Worm (Caenorhabditis elegans): ENCODE data around the gene cdr-7.

cdr-7 gene

ce11 chrV:12443754-12444153 lies 31.8 kb upstream of the cdr-7 start, which contains the start of gene pals-39:
Gene pals-39 (minus strand): TSS chrV:12443854.
- no peak for TF ChIP-seq mls-2 (tag; optimal IDR thresholded peaks at IDR 0.05)
- no peak for TF ChIP-seq unc-120 (tag; optimal IDR thresholded peaks at IDR 0.05; ENCODE audit: poor library complexity, severe bottlenecking)
- no peak for TF ChIP-seq mab-5 (tag; optimal IDR thresholded peaks at IDR 0.05)
- no peak for TF ChIP-seq tbx-8 (GFP tag; optimal IDR thresholded peaks at IDR 0.05)
- TF ChIP-seq pha-4 (tag; optimal IDR thresholded peaks at IDR 0.05), result no peak
- no peak for TF ChIP-seq sptf-1 (tag; optimal IDR thresholded peaks at IDR 0.05)
- no peak for TF ChIP-seq snpc-4 (tag; optimal IDR thresholded peaks at IDR 0.05)
- TF ChIP-seq sem-2 (GFP tag; optimal IDR thresholded peaks at IDR 0.05), result no peak

ce11 chrV:12441420-12441819 lies 29.5 kb upstream of the cdr-7 start, which contains the start of gene pals-37:
Gene pals-37 (minus strand): TSS chrV:12441520.
- TF ChIP-seq lin-32 (GFP tag; optimal IDR thresholded peaks at IDR 0.05) (no peak), snpc-4 (tag; optimal IDR thresholded peaks at IDR 0.05) (no peak), nhr-237 (tag; optimal IDR thresholded peaks at IDR 0.05) (no peak), sptf-1 (tag; optimal IDR thresholded peaks at IDR 0.05) (no peak), zip-8 (tag; optimal IDR thresholded peaks at IDR 0.05) (no peak), mep-1 (tag; optimal IDR thresholded peaks at IDR 0.05) (no peak), pha-4 (tag; optimal IDR thresholded peaks at IDR 0.05) (no peak), ztf-11 (tag; optimal IDR thresholded peaks at IDR 0.05) (no peak), unc-62 (GFP tag; optimal IDR thresholded peaks at IDR 0.05) (no peak), nhr-2 (tag; optimal IDR thresholded peaks at IDR 0.05) (no peak), unc-39 (tag; optimal IDR thresholded peaks at IDR 0.05) (no peak), unc-120 (tag; optimal IDR thresholded peaks at IDR 0.05; ENCODE audit: poor library complexity, severe bottlenecking) (no peak), tbx-8 (GFP tag; optimal IDR thresholded peaks at IDR 0.05) (no peak)

- TF ChIP-seq lin-13 (tag; optimal IDR thresholded peaks at IDR 0.05), result no peak
- no peak for TF ChIP-seq lin-32 (GFP tag; optimal IDR thresholded peaks at IDR 0.05)
- TF ChIP-seq bed-3 (GFP tag; optimal IDR thresholded peaks at IDR 0.05), result no peak
- TF ChIP-seq M03D4.4 (tag; optimal IDR thresholded peaks at IDR 0.05), result no peak
- TF ChIP-seq blmp-1 (tag; optimal IDR thresholded peaks at IDR 0.05), result no peak
- no peak for TF ChIP-seq nhr-237 (tag; optimal IDR thresholded peaks at IDR 0.05)
Measured at ce11 chrV:12433717-12434116, 21.8 kb upstream of the cdr-7 start, which contains the start of gene srh-25. Gene srh-25 (minus strand): TSS chrV:12433817.

- no peak for TF ChIP-seq sem-2 (GFP tag; optimal IDR thresholded peaks at IDR 0.05)
- TF ChIP-seq sptf-1 (tag; optimal IDR thresholded peaks at IDR 0.05), result no peak
- no peak for TF ChIP-seq ceh-39 (tag; optimal IDR thresholded peaks at IDR 0.05)
- TF ChIP-seq ces-1 (GFP tag; optimal IDR thresholded peaks at IDR 0.05), result no peak
- TF ChIP-seq unc-120 (tag; optimal IDR thresholded peaks at IDR 0.05; ENCODE audit: poor library complexity, severe bottlenecking), result no peak
- TF ChIP-seq nhr-76 (tag; optimal IDR thresholded peaks at IDR 0.05), result no peak
- TF ChIP-seq ceh-83 (GFP tag; optimal IDR thresholded peaks at IDR 0.05), result no peak
- TF ChIP-seq mep-1 (tag; optimal IDR thresholded peaks at IDR 0.05), result no peak
- TF ChIP-seq M03D4.4 (tag; optimal IDR thresholded peaks at IDR 0.05), result no peak
- TF ChIP-seq tbx-8 (GFP tag; optimal IDR thresholded peaks at IDR 0.05), result no peak
- no peak for TF ChIP-seq cnd-1 (tag; optimal IDR thresholded peaks at IDR 0.05)
- TF ChIP-seq nhr-237 (tag; optimal IDR thresholded peaks at IDR 0.05), result no peak
- TF ChIP-seq lin-13 (tag; optimal IDR thresholded peaks at IDR 0.05), result no peak
- no peak for TF ChIP-seq nhr-28 (tag; optimal IDR thresholded peaks at IDR 0.05)
- TF ChIP-seq drap-1 (GFP tag; optimal IDR thresholded peaks at IDR 0.05), result no peak
- no peak for TF ChIP-seq mls-2 (tag; optimal IDR thresholded peaks at IDR 0.05)
Measured at ce11 chrV:12433105-12433504, 21.2 kb upstream of the cdr-7 start.

- TF ChIP-seq elt-1 (tag; optimal IDR thresholded peaks at IDR 0.05; ENCODE audit: borderline replicate concordance, insufficient read depth) (no peak), nhr-2 (tag; optimal IDR thresholded peaks at IDR 0.05) (no peak), unc-62 (GFP tag; optimal IDR thresholded peaks at IDR 0.05) (no peak), nhr-237 (tag; optimal IDR thresholded peaks at IDR 0.05) (no peak), sem-2 (GFP tag; optimal IDR thresholded peaks at IDR 0.05) (no peak), ceh-43 (GFP tag; optimal IDR thresholded peaks at IDR 0.05) (no peak), lsy-2 (tag; optimal IDR thresholded peaks at IDR 0.05) (no peak), hlh-1 (tag; optimal IDR thresholded peaks at IDR 0.05) (no peak), drap-1 (GFP tag; optimal IDR thresholded peaks at IDR 0.05) (no peak), ceh-83 (GFP tag; optimal IDR thresholded peaks at IDR 0.05) (no peak), tbx-8 (GFP tag; optimal IDR thresholded peaks at IDR 0.05) (no peak), unc-120 (tag; optimal IDR thresholded peaks at IDR 0.05; ENCODE audit: poor library complexity, severe bottlenecking) (no peak), ces-1 (GFP tag; optimal IDR thresholded peaks at IDR 0.05) (no peak), nhr-12 (tag; optimal IDR thresholded peaks at IDR 0.05) (no peak), lin-32 (GFP tag; optimal IDR thresholded peaks at IDR 0.05) (no peak), lin-13 (tag; optimal IDR thresholded peaks at IDR 0.05) (no peak)
Measured at ce11 chrV:12432111-12432510, 20.2 kb upstream of the cdr-7 start, which contains the start of gene C54D10.13. Gene C54D10.13 (minus strand): TSS chrV:12432289.

Measured in whole organism, mixed stage, embryonic.